Worm (Caenorhabditis elegans) whole organism, L1 larva: ENCODE results near the gene cpar-1.

Experiments used
- C04F5.9 ChIP-seq: sonication (generic microtip); optimal IDR thresholded peaks from 2 replicates; lab custom pipeline; 2016; ENCODE audit warnings: missing genetic modification characterization, missing compliant biosample characterization
- C16A3.4 ChIP-seq: fragments of 150-350 bp; optimal IDR thresholded peaks from 2 replicates; lab custom pipeline; 2014; ENCODE audit warnings: missing biosample characterization, missing genetic modification characterization
- ama-1 ChIP-seq: fragments of 150-350 bp; optimal IDR thresholded peaks from 2 replicates; lab custom pipeline; 2014
- ceh-8 ChIP-seq: fragments of 200-800 bp; sonication (Bioruptor generic); optimal IDR thresholded peaks from 2 replicates; lab custom pipeline; 2018; ENCODE audit warnings: mild to moderate bottlenecking, missing genetic modification characterization, moderate library complexity, missing compliant biosample characterization
- ceh-82 ChIP-seq, 3 experiments: fragments of 150-350 bp in 1 of 3; sonication (generic microtip) in 2 of 3; optimal IDR thresholded peaks; 2 replicates each; lab custom pipeline; 2014 to 2017; ENCODE audit warnings: missing biosample characterization in 3 of 3, missing genetic modification characterization in 3 of 3
- ceh-90 ChIP-seq: sonication (generic microtip); optimal IDR thresholded peaks from 2 replicates; lab custom pipeline; 2016; ENCODE audit warnings: missing genetic modification characterization, missing compliant biosample characterization
- ces-1 ChIP-seq: fragments of 150-350 bp; optimal IDR thresholded peaks from 2 replicates; lab custom pipeline; 2014; ENCODE audit warnings: missing biosample characterization, missing genetic modification reagents, missing genetic modification characterization
- dpl-1 ChIP-seq, 3 experiments: fragments of 150-350 bp in 2 of 3; sonication (generic microtip) in 1 of 3; optimal IDR thresholded peaks; 2 replicates each; lab custom pipeline; 2014 to 2017; ENCODE audit warnings: missing biosample characterization in 3 of 3, missing genetic modification characterization in 3 of 3, missing genetic modification reagents in 3 of 3
- efl-3 ChIP-seq: fragments of 200-800 bp; sonication (Bioruptor generic); optimal IDR thresholded peaks from 2 replicates; lab custom pipeline; 2018; ENCODE audit warnings: mild to moderate bottlenecking, missing genetic modification characterization, missing compliant biosample characterization
- egl-13 ChIP-seq: sonication (generic microtip); optimal IDR thresholded peaks from 2 replicates; lab custom pipeline; 2016; ENCODE audit warnings: missing genotype, missing genetic modification reagents, missing genetic modification characterization, missing compliant biosample characterization
- elt-2 ChIP-seq: sonication (generic microtip); optimal IDR thresholded peaks from 2 replicates; lab custom pipeline; 2016; ENCODE audit warnings: missing genetic modification characterization, mild to moderate bottlenecking, inconsistent platforms, missing compliant biosample characterization, missing genetic modification reagents
- ets-5 ChIP-seq: fragments of 200-800 bp; sonication (Bioruptor generic); IDR thresholded peaks from 2 replicates; pipeline ENCODE4 v1.3.6; 2022; ENCODE audit warnings: missing genetic modification characterization, missing compliant biosample characterization
- fkh-4 ChIP-seq: sonication (generic microtip); optimal IDR thresholded peaks from 2 replicates; lab custom pipeline; 2016; ENCODE audit warnings: missing compliant biosample characterization, missing genetic modification characterization, borderline replicate concordance
- hlh-17 ChIP-seq: fragments of 200-800 bp; sonication (Bioruptor generic); optimal IDR thresholded peaks from 2 replicates; lab custom pipeline; 2018; ENCODE audit warnings: missing genetic modification characterization, mild to moderate bottlenecking, missing compliant biosample characterization, moderate library complexity, borderline replicate concordance
- hlh-4 ChIP-seq: sonication (generic microtip); optimal IDR thresholded peaks from 2 replicates; lab custom pipeline; 2016; ENCODE audit warnings: mild to moderate bottlenecking, missing genetic modification characterization, missing compliant biosample characterization
- hpl-2 ChIP-seq: fragments of 150-350 bp; optimal IDR thresholded peaks from 2 replicates; lab custom pipeline; 2014; ENCODE audit warnings: missing biosample characterization, missing genetic modification reagents, missing genetic modification characterization
- lin-13 ChIP-seq: fragments of 150-350 bp; optimal IDR thresholded peaks from 2 replicates; lab custom pipeline; 2014; ENCODE audit warnings: missing biosample characterization, missing genetic modification reagents, missing genetic modification characterization
- lin-14 ChIP-seq: fragments of 200-800 bp; sonication (Bioruptor generic); optimal IDR thresholded peaks from 2 replicates; lab custom pipeline; 2018; ENCODE audit warnings: mild to moderate bottlenecking, missing genetic modification characterization, moderate library complexity, missing compliant biosample characterization
- lin-35 ChIP-seq, 2 experiments: fragments of 150-350 bp; optimal IDR thresholded peaks; 2 replicates each; lab custom pipeline; 2014; ENCODE audit warnings: missing biosample characterization in 2 of 2, missing genetic modification characterization in 2 of 2, missing genetic modification reagents in 2 of 2
- lin-39 ChIP-seq: fragments of 150-350 bp; optimal IDR thresholded peaks from 2 replicates; lab custom pipeline; 2014; ENCODE audit warnings: missing biosample characterization, missing genetic modification reagents, missing genetic modification characterization
- lsy-2 ChIP-seq, 2 experiments: fragments of 150-350 bp; optimal IDR thresholded peaks; 2 replicates each; lab custom pipeline; 2014; ENCODE audit warnings: missing biosample characterization in 2 of 2, missing genetic modification characterization in 2 of 2
- mab-9 ChIP-seq: fragments of 200-800 bp; sonication (Bioruptor generic); IDR thresholded peaks from 2 replicates; pipeline ENCODE4 v1.3.6; 2022; ENCODE audit warnings: missing genetic modification reagents, missing genetic modification characterization, missing compliant biosample characterization
- mdl-1 ChIP-seq, 2 experiments: fragments of 150-350 bp; optimal IDR thresholded peaks; 2 replicates each; lab custom pipeline; 2014 to 2017; ENCODE audit warnings: missing biosample characterization in 2 of 2, missing genetic modification characterization in 2 of 2, inconsistent platforms in 1 of 2
- mef-2 ChIP-seq: fragments of 150-350 bp; optimal IDR thresholded peaks from 2 replicates; lab custom pipeline; 2014; ENCODE audit warnings: missing biosample characterization, missing genetic modification characterization
- nhr-11 ChIP-seq: fragments of 150-350 bp; optimal IDR thresholded peaks from 2 replicates; lab custom pipeline; 2014; ENCODE audit warnings: missing biosample characterization, missing genetic modification characterization
- nhr-20 ChIP-seq: sonication (generic microtip); optimal IDR thresholded peaks from 2 replicates; lab custom pipeline; 2016; ENCODE audit warnings: mild to moderate bottlenecking, missing genetic modification characterization, missing compliant biosample characterization
- nhr-47 ChIP-seq: sonication (generic microtip); optimal IDR thresholded peaks from 2 replicates; lab custom pipeline; 2016; ENCODE audit warnings: mild to moderate bottlenecking, missing genetic modification characterization, moderate library complexity, missing compliant biosample characterization
- nhr-71 ChIP-seq: sonication (generic microtip); optimal IDR thresholded peaks from 2 replicates; lab custom pipeline; 2016; ENCODE audit warnings: mild to moderate bottlenecking, missing genetic modification characterization, moderate library complexity, missing compliant biosample characterization
- nhr-84 ChIP-seq: sonication (generic microtip); optimal IDR thresholded peaks from 2 replicates; lab custom pipeline; 2017; ENCODE audit warnings: missing biosample characterization, missing genetic modification characterization
- nhr-85 ChIP-seq: sonication (generic microtip); peaks from one replicate; lab custom pipeline; 2016; ENCODE audit warnings: missing genetic modification characterization, inconsistent platforms, missing compliant biosample characterization
- nhr-90 ChIP-seq: sonication (generic microtip); optimal IDR thresholded peaks from 2 replicates; lab custom pipeline; 2016; ENCODE audit warnings: mild to moderate bottlenecking, missing genetic modification characterization, missing compliant biosample characterization; ENCODE audit not compliant: poor library complexity
- pax-3 ChIP-seq: fragments of 200-800 bp; sonication (Bioruptor generic); optimal IDR thresholded peaks from 2 replicates; lab custom pipeline; 2018; ENCODE audit warnings: mild to moderate bottlenecking, missing genetic modification characterization, moderate library complexity, missing compliant biosample characterization
- rnt-1 ChIP-seq: sonication (generic microtip); optimal IDR thresholded peaks from 2 replicates; lab custom pipeline; 2016; ENCODE audit warnings: mild to moderate bottlenecking, missing genetic modification characterization, moderate library complexity, missing compliant biosample characterization
- skn-1 ChIP-seq: fragments of 150-350 bp; optimal IDR thresholded peaks from 2 replicates; lab custom pipeline; 2014; ENCODE audit warnings: missing biosample characterization, missing genetic modification characterization
- snu-23 ChIP-seq: sonication (generic microtip); optimal IDR thresholded peaks from 2 replicates; lab custom pipeline; 2016; ENCODE audit warnings: missing genetic modification characterization, missing compliant biosample characterization
- sup-37 ChIP-seq: fragments of 200-800 bp; sonication (Bioruptor generic); optimal IDR thresholded peaks from 2 replicates; lab custom pipeline; 2018; ENCODE audit warnings: mild to moderate bottlenecking, missing genetic modification characterization, missing compliant biosample characterization
- swsn-7 ChIP-seq: sonication (generic microtip); optimal IDR thresholded peaks from 2 replicates; lab custom pipeline; 2016; ENCODE audit warnings: missing genetic modification characterization, missing compliant biosample characterization
- tlp-1 ChIP-seq: fragments of 150-350 bp; optimal IDR thresholded peaks from 2 replicates; lab custom pipeline; 2014; ENCODE audit warnings: missing biosample characterization, missing genetic modification characterization
- unc-86 ChIP-seq: sonication (generic microtip); optimal IDR thresholded peaks from 2 replicates; lab custom pipeline; 2016; ENCODE audit warnings: missing genetic modification characterization, missing compliant biosample characterization
- unc-98 ChIP-seq: fragments of 200-800 bp; sonication (Bioruptor generic); IDR thresholded peaks from 2 replicates; pipeline ENCODE4 v1.3.6; 2022; ENCODE audit warnings: missing genetic modification characterization, missing compliant biosample characterization
- vab-15 ChIP-seq: sonication (generic microtip); optimal IDR thresholded peaks from 2 replicates; lab custom pipeline; 2017; ENCODE audit warnings: missing genotype, mild to moderate bottlenecking, missing genetic modification characterization, missing compliant biosample characterization
- xbp-1 ChIP-seq: sonication (generic microtip); optimal IDR thresholded peaks from 2 replicates; lab custom pipeline; 2016; ENCODE audit warnings: missing genetic modification characterization, missing compliant biosample characterization
- ztf-4 ChIP-seq: fragments of 150-350 bp; optimal IDR thresholded peaks from 2 replicates; lab custom pipeline; 2014; ENCODE audit warnings: missing biosample characterization, missing genetic modification characterization

The cpar-1 gene

DNA sequence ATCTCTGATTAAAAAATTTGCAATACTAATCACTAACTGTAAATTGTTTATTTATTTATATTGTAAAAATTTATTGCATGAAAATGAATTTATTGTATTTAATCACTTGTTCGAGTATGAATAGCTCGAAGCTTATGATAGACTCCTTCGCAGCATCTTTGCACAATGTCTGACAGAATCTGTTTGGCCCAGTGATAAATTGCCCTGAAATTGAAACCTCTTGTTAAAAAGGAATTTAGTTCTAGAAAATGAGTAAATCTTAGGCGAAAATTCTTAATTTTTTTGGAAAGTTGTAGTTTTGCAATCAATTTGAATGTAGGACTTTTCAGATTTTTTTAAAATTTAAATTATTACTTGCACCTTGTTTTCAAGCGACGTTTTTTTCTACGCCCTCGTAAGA lies 1.1 kb downstream of the cpar-1 start:
- TF ChIP-seq pax-3 (tag; lab: Kevin White, UChicago) (no peak), hlh-17 (no peak), fkh-4 (tag; lab: Kevin White, UChicago) (no peak), ztf-4 (no peak)

ce11 chrIII:9439399-9439798 lies 5.5 kb downstream of the cpar-1 start, which contains the start of gene F54C8.1:
Gene F54C8.1, plus strand, starts transcription at chrIII:9439699.
- no peak for TF ChIP-seq nhr-20 (tag; lab: Kevin White, UChicago)
- TF ChIP-seq ztf-4 = no peak
- no peak for TF ChIP-seq ces-1 (GFP tag; lab: Kevin White, UChicago)
- no peak for TF ChIP-seq lin-39
- TF ChIP-seq nhr-84 (tag; lab: Kevin White, UChicago) = no peak
- no peak for TF ChIP-seq C16A3.4
- no peak for TF ChIP-seq vab-15
- no peak for TF ChIP-seq mef-2 (tag; lab: Kevin White, UChicago)
- TF ChIP-seq rnt-1 (tag; lab: Kevin White, UChicago) = no peak
- TF ChIP-seq hpl-2 (GFP tag; lab: Kevin White, UChicago) = no peak
- TF ChIP-seq ceh-82 (tag; optimal IDR thresholded peaks at IDR 0.05; lab: Kevin White, UChicago) = no peak

DNA sequence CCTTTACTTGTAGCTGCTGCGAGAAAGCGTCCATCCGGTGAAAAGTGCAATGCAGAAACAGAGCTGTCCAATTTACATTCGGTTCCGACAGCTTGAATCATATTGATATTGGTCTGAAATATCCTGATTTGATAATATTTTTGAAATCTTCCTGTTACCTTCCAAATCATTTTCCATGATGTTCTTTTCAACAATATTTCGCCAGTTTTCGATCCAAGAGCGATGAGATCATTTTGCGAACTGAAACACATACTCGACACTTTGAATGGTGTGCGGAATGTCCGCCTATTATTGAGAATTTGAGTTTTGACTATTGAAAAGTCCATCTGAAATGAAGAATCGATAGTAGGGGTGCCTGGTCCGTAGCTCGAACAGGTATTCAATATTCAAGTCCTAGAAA lies 7.3 kb downstream of the cpar-1 start, which contains the start of gene emb-30:
emb-30 (minus strand) TSS at position 328 of the 400 bp plus-strand sequence.
- TF ChIP-seq lin-13 (GFP tag; lab: Kevin White, UChicago) = no peak
- no peak for TF ChIP-seq C16A3.4
- no peak for TF ChIP-seq hlh-4 (tag; lab: Kevin White, UChicago)
- TF ChIP-seq ama-1 (lab: Kevin White, UChicago) = peak; percentile 52
- TF ChIP-seq ztf-4 = no peak
- TF ChIP-seq efl-3 = no peak
- TF ChIP-seq nhr-90 (tag; lab: Kevin White, UChicago) = peak; percentile 7
- TF ChIP-seq swsn-7 (tag; lab: Kevin White, UChicago) = no peak
- no peak for TF ChIP-seq lin-14 (GFP tag; lab: Kevin White, UChicago)

DNA sequence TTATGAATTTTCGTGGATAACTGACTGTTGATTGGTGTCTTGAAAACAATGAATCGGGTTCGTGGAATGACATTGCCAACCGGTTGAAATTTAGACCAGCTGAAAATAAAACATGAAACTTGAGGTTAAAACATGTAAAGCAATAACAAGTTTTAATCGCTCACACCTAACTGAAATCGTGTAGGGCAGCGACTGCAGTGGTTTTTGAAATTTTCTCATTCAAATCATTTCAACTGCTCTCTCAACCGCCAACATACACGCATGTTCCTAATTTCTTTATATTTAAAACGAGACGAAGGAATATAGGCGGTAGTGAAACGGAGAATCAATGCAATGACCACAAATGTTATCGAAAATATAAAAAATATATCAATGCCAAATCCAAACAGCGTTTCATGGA lies 9.0 kb downstream of the cpar-1 start:
- no peak for TF ChIP-seq ceh-90 (tag; lab: Kevin White, UChicago)
- TF ChIP-seq lsy-2 (tag; optimal IDR thresholded peaks at IDR 0.05; lab: Kevin White, UChicago) = no peak
- peak; percentile 36 for TF ChIP-seq ama-1 (lab: Kevin White, UChicago)
- no peak for TF ChIP-seq ceh-8
- no peak for TF ChIP-seq tlp-1 (tag; lab: Kevin White, UChicago)

DNA sequence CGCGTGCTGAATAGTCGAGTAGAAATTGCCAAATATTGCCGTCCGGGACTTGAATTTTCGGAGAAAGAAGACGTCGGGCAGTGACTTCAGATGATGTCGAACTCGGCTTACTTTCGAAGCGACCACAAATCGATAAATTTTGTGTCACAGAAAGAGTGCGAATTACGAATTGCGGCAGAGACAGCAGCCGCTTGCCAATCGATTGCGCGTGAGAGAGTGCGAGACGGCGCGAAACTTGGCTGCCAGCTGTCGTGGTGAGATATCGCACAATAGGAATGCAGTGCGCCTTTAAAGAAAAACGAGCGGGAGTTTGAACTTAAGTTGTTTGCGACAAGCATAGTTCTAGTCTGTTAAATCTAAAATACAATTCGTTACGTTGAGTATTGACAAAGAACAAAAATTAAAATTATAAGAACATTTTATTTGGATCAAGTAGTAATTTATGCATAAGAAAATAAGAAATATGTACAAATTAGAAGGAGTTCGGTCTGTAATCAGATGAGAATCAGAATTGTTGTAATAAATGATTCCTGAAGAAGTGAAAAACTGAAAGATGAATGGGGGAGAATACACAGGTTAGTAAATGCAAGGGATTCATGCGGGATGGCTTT lies 9.7 kb downstream of the cpar-1 start, which contains the start of gene pir-2:
pir-2 (minus strand) TSS at position 218 of the 611 bp plus-strand sequence.
- peak in 1 of 2 experiments; percentile 65 for TF ChIP-seq mdl-1 (tag; optimal IDR thresholded peaks at IDR 0.05; lab: Kevin White, UChicago)
- peak; percentile 67 for TF ChIP-seq egl-13 (tag; lab: Kevin White, UChicago)
- TF ChIP-seq nhr-71 (tag; lab: Kevin White, UChicago) = peak; percentile 91
- peak; percentile 33 for TF ChIP-seq C04F5.9 (tag; lab: Kevin White, UChicago)
- peak; percentile 88 for TF ChIP-seq swsn-7 (tag; lab: Kevin White, UChicago)
- peak; percentile 85 for TF ChIP-seq nhr-85 (tag; lab: Kevin White, UChicago)
- TF ChIP-seq fkh-4 (tag; lab: Kevin White, UChicago) = no peak
- no peak for TF ChIP-seq efl-3
- peak; percentile 58 to 91 (median 81) for TF ChIP-seq ceh-82 (tag; optimal IDR thresholded peaks at IDR 0.05; lab: Kevin White, UChicago)
- TF ChIP-seq mab-9 (GFP tag; lab: Robert Waterston, UW) = 0 out of 2 replicates have a peak, but pooled peaks have one; percentile 56
- TF ChIP-seq sup-37 (GFP tag; lab: Kevin White, UChicago) = peak; percentile 21
- peak; percentile 89 for TF ChIP-seq snu-23 (GFP tag; lab: Kevin White, UChicago)
- TF ChIP-seq lin-13 (GFP tag; lab: Kevin White, UChicago) = peak; percentile 77
- TF ChIP-seq nhr-11 (tag; lab: Kevin White, UChicago) = peak; percentile 25
- TF ChIP-seq lin-35 (GFP tag; optimal IDR thresholded peaks at IDR 0.05; lab: Kevin White, UChicago) = peak; percentile 97
- TF ChIP-seq dpl-1 (GFP tag; optimal IDR thresholded peaks at IDR 0.05; lab: Kevin White, UChicago) = peak; percentile 93 to 94 (median 94)
- TF ChIP-seq xbp-1 (tag; lab: Kevin White, UChicago) = peak; percentile 79
- peak; percentile 88 for TF ChIP-seq nhr-47
- TF ChIP-seq unc-98 (GFP tag; lab: Robert Waterston, UW) = no peak; the same call in 1 of the 2 replicates
- peak; percentile 40 for TF ChIP-seq lin-39
- TF ChIP-seq unc-86 = peak; percentile 85
- TF ChIP-seq nhr-90 (tag; lab: Kevin White, UChicago) = peak; percentile 70
- TF ChIP-seq hlh-4 (tag; lab: Kevin White, UChicago) = no peak
- no peak for TF ChIP-seq ets-5 (GFP tag; lab: Robert Waterston, UW)
- peak; percentile 11 for TF ChIP-seq elt-2 (tag; lab: Kevin White, UChicago)
- peak; percentile 30 for TF ChIP-seq mef-2 (tag; lab: Kevin White, UChicago)
- TF ChIP-seq skn-1 (tag; lab: Kevin White, UChicago) = peak; percentile 92
